Worm (Caenorhabditis elegans) whole organism, L3 larva: Measurements from ENCODE around the gene F38A5.8.

Experiments used
- egl-27 ChIP-seq: sonication (generic microtip); optimal IDR thresholded peaks from 4 replicates; lab custom pipeline; 2017; ENCODE audit warnings: missing biosample characterization, missing genetic modification reagents, missing genetic modification characterization
- nhr-12 ChIP-seq: fragments of 150-350 bp; optimal IDR thresholded peaks from 2 replicates; lab custom pipeline; 2014; ENCODE audit warnings: missing biosample characterization, missing genetic modification characterization
- nhr-237 ChIP-seq: fragments of 150-350 bp; optimal IDR thresholded peaks from 2 replicates; lab custom pipeline; 2014; ENCODE audit warnings: missing biosample characterization, missing genetic modification characterization
- pha-4 ChIP-seq: fragments of 150-350 bp; optimal IDR thresholded peaks from 2 replicates; lab custom pipeline; 2014; ENCODE audit warnings: missing biosample characterization, missing genetic modification reagents, missing genetic modification characterization
- sea-2 ChIP-seq: fragments of 150-350 bp; sonication (generic microtip); optimal IDR thresholded peaks from 4 replicates; lab custom pipeline; 2014; ENCODE audit warnings: missing biosample characterization, missing genetic modification reagents, missing genetic modification characterization
- tbx-2 ChIP-seq: sonication (generic microtip); optimal IDR thresholded peaks from 2 replicates; lab custom pipeline; 2016; ENCODE audit warnings: mild to moderate bottlenecking, missing genetic modification characterization, missing compliant biosample characterization

DNA sequence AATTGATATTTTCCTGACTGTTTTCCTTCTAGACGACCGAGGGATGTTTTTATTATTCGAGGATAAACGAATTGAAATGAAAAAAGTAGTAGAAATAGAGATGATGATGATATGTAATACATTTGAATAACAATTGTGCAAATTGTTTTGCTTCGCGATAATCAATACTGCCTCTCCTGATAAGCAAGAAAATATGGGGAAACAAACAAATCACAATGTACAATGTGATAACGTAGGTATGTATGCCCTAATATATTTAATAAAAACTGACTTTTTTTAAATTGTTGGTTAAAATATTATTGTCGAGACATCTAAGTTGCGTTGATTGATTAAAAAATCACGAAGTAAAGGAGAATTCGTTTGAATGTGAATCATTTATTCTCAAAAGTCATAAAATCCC is 28.3 kb downstream of the F38A5.8 start, which contains the start of gene cest-5.2:
- TF ChIP-seq pha-4 (peak; percentile 26), nhr-237 (tag; lab: Kevin White, UChicago) (no peak), egl-27 (no peak), sea-2 (GFP tag; lab: Kevin White, UChicago) (no peak), nhr-12 (tag; lab: Kevin White, UChicago) (no peak), tbx-2 (tag; lab: Kevin White, UChicago) (no peak)
